Fruit fly (Drosophila melanogaster): ENCODE data around the gene psidin.

Gene psidin

dm6 chr3R:20057501-20057900, 36.0 kb downstream of the psidin start, which contains the start of gene mdlc (continued):
- TF ChIP-seq klu (GFP tag; IDR thresholded peaks at IDR 0.05) (no peak), fd96Cb (tag; optimal IDR thresholded peaks at IDR 0.05) (no peak), Pdp1 (GFP tag; optimal IDR thresholded peaks at IDR 0.05) (no peak), CG9817 (tag; optimal IDR thresholded peaks at IDR 0.05) (peak; percentile 23), CG10267 (tag; optimal IDR thresholded peaks at IDR 0.05) (peak; percentile 15), odd (GFP tag; optimal IDR thresholded peaks at IDR 0.05) (no peak), Hmr (GFP tag; optimal IDR thresholded peaks at IDR 0.05) (no peak), CG12104 (GFP tag; optimal IDR thresholded peaks at IDR 0.05) (peak; percentile 2), Meics (GFP tag; optimal IDR thresholded peaks at IDR 0.05) (no peak), sisA (GFP tag; IDR thresholded peaks at IDR 0.05) (no peak), bab2 (GFP tag; optimal IDR thresholded peaks at IDR 0.05) (no peak), bowl (GFP tag; IDR thresholded peaks at IDR 0.05) (no peak), lilli (GFP tag; optimal IDR thresholded peaks at IDR 0.05) (no peak), Sry-β (GFP tag; optimal IDR thresholded peaks at IDR 0.05) (no peak), D19A (tag; optimal IDR thresholded peaks at IDR 0.05) (no peak), slp2 (GFP tag; optimal IDR thresholded peaks at IDR 0.05) (no peak), pfk (GFP tag; optimal IDR thresholded peaks at IDR 0.05) (no peak), corto (GFP tag; optimal IDR thresholded peaks at IDR 0.05) (no peak), CG3065 (GFP tag; optimal IDR thresholded peaks at IDR 0.05) (no peak), ttk (GFP tag; IDR thresholded peaks at IDR 0.05) (no peak), so (GFP tag; IDR thresholded peaks at IDR 0.05) (no peak), ken (GFP tag; IDR thresholded peaks at IDR 0.05) (no peak), gfzf (GFP tag; optimal IDR thresholded peaks at IDR 0.05) (peak; percentile 56), CG13894 (tag; optimal IDR thresholded peaks at IDR 0.05) (no peak), HLH3B (GFP tag; IDR thresholded peaks at IDR 0.05) (no peak), Adf1 (GFP tag; IDR thresholded peaks at IDR 0.05) (no peak), CG6683 (GFP tag; optimal IDR thresholded peaks at IDR 0.05) (no peak), CG1603 (tag; optimal IDR thresholded peaks at IDR 0.05) (no peak), CG34224 (GFP tag; IDR thresholded peaks at IDR 0.05; ENCODE audit: partially characterized antibody) (peak; percentile 38; the same call in 1 of the 3 replicates), gem (tag; optimal IDR thresholded peaks at IDR 0.05) (peak; percentile 41), CG7963 (GFP tag; IDR thresholded peaks at IDR 0.05; ENCODE audit: partially characterized antibody) (no peak), CG11695 (GFP tag; IDR thresholded peaks at IDR 0.05) (no peak), CG15479 (GFP tag; optimal IDR thresholded peaks at IDR 0.05) (no peak), CG8944 (GFP tag; optimal IDR thresholded peaks at IDR 0.05) (no peak), CG15696 (tag; optimal IDR thresholded peaks at IDR 0.05) (peak; percentile 4), CG10543 (GFP tag; optimal IDR thresholded peaks at IDR 0.05) (no peak), CG10147 (GFP tag; optimal IDR thresholded peaks at IDR 0.05) (peak; percentile 13), GATAe (GFP tag; conservative IDR thresholded peaks at IDR 0.05) (no peak), stc (GFP tag; IDR thresholded peaks at IDR 0.05) (no peak), CG12744 (GFP tag; optimal IDR thresholded peaks at IDR 0.05) (no peak), knrl (GFP tag; IDR thresholded peaks at IDR 0.05; ENCODE audit: partially characterized antibody) (peak; percentile 76), MBD-R2 (GFP tag; IDR thresholded peaks at IDR 0.05) (peak; percentile 66), CG17328 (GFP tag; IDR thresholded peaks at IDR 0.05) (no peak), CG1024 (GFP tag; IDR thresholded peaks at IDR 0.05) (no peak), CG10321 (GFP tag; IDR thresholded peaks at IDR 0.05) (no peak), chn (GFP tag; optimal IDR thresholded peaks at IDR 0.05) (no peak), NC2α (GFP tag; optimal IDR thresholded peaks at IDR 0.05) (no peak), Xbp1 (GFP tag; optimal IDR thresholded peaks at IDR 0.05) (peak; percentile 17), CG7745 (tag; optimal IDR thresholded peaks at IDR 0.05) (no peak), hbn (GFP tag; IDR thresholded peaks at IDR 0.05; ENCODE audit: partially characterized antibody) (no peak), shn (GFP tag; optimal IDR thresholded peaks at IDR 0.05) (no peak)

Data from whole organism, embryonic.